Worm (Caenorhabditis elegans) whole organism, L2 larva: ENCODE data around the gene F23B12.1.

Source experiments
- C34F6.9 ChIP-seq: fragments of 150-350 bp; optimal IDR thresholded peaks from 2 replicates; lab custom pipeline; 2014; ENCODE audit warnings: missing biosample characterization, missing genetic modification characterization
- F13H6.1 ChIP-seq: sonication (generic microtip); optimal IDR thresholded peaks from 2 replicates; lab custom pipeline; 2016; ENCODE audit warnings: missing genetic modification characterization, missing compliant biosample characterization
- Y55F3AM.14 ChIP-seq: fragments of 200-800 bp; sonication (Bioruptor generic); optimal IDR thresholded peaks from 2 replicates; lab custom pipeline; 2018; ENCODE audit warnings: mild to moderate bottlenecking, missing genetic modification characterization, missing compliant biosample characterization
- ZK546.5 ChIP-seq: sonication (generic microtip); optimal IDR thresholded peaks from 2 replicates; lab custom pipeline; 2017; ENCODE audit warnings: missing biosample characterization, missing genetic modification characterization
- alr-1 ChIP-seq: fragments of 150-350 bp; optimal IDR thresholded peaks from 2 replicates; lab custom pipeline; 2014; ENCODE audit warnings: missing biosample characterization, missing genetic modification characterization
- aly-2 ChIP-seq: fragments of 150-350 bp; optimal IDR thresholded peaks from 2 replicates; lab custom pipeline; 2014; ENCODE audit warnings: missing biosample characterization, missing genetic modification characterization
- ama-1 ChIP-seq: fragments of 150-350 bp; optimal IDR thresholded peaks from 2 replicates; lab custom pipeline; 2018; ENCODE audit warnings: inconsistent platforms
- blmp-1 ChIP-seq: sonication (generic microtip); optimal IDR thresholded peaks from 2 replicates; lab custom pipeline; 2017; ENCODE audit warnings: missing genetic modification characterization, mild to moderate bottlenecking, missing compliant biosample characterization, antibody characterized with exemption, moderate library complexity; ENCODE audit not compliant: insufficient read depth
- ceh-16 ChIP-seq: fragments of 150-350 bp; optimal IDR thresholded peaks from 2 replicates; lab custom pipeline; 2014; ENCODE audit warnings: missing biosample characterization, missing genetic modification characterization
- ceh-82 ChIP-seq: fragments of 150-350 bp; optimal IDR thresholded peaks from 2 replicates; lab custom pipeline; 2014; ENCODE audit warnings: missing biosample characterization, missing genetic modification characterization
- crh-2 ChIP-seq: sonication (generic microtip); optimal IDR thresholded peaks from 2 replicates; lab custom pipeline; 2017; ENCODE audit warnings: missing biosample characterization, missing genetic modification characterization
- dmd-4 ChIP-seq: sonication (generic microtip); optimal IDR thresholded peaks from 2 replicates; lab custom pipeline; 2017; ENCODE audit warnings: missing biosample characterization, missing genetic modification characterization
- egl-27 ChIP-seq: sonication (generic microtip); optimal IDR thresholded peaks from 3 replicates; lab custom pipeline; 2017; ENCODE audit warnings: missing biosample characterization, missing genetic modification reagents, missing genetic modification characterization
- elt-1 ChIP-seq: fragments of 150-350 bp; optimal IDR thresholded peaks from 2 replicates; lab custom pipeline; 2014; ENCODE audit warnings: missing biosample characterization, missing genetic modification characterization
- fos-1 ChIP-seq: fragments of 150-350 bp; optimal IDR thresholded peaks from 2 replicates; lab custom pipeline; 2014; ENCODE audit warnings: missing biosample characterization, missing genetic modification characterization
- gmeb-1 ChIP-seq: fragments of 150-350 bp; optimal IDR thresholded peaks from 2 replicates; lab custom pipeline; 2014; ENCODE audit warnings: missing biosample characterization, missing genetic modification characterization
- lin-11 ChIP-seq: fragments of 150-350 bp; sonication (generic microtip); optimal IDR thresholded peaks from 2 replicates; lab custom pipeline; 2014; ENCODE audit warnings: missing biosample characterization, missing genetic modification characterization, inconsistent platforms, mixed read lengths
- lin-13 ChIP-seq: fragments of 150-350 bp; optimal IDR thresholded peaks from 2 replicates; lab custom pipeline; 2014; ENCODE audit warnings: missing biosample characterization, missing genetic modification reagents, missing genetic modification characterization
- lin-39 ChIP-seq: fragments of 150-350 bp; optimal IDR thresholded peaks from 2 replicates; lab custom pipeline; 2014; ENCODE audit warnings: missing biosample characterization, missing genetic modification reagents, missing genetic modification characterization
- lsy-2 ChIP-seq, 2 experiments: fragments of 150-350 bp in 1 of 2; sonication (generic microtip) in 1 of 2; optimal IDR thresholded peaks; 2 replicates each; lab custom pipeline; 2014 to 2017; ENCODE audit warnings: missing biosample characterization in 2 of 2, missing genetic modification characterization in 2 of 2
- mab-5 ChIP-seq: fragments of 150-350 bp; optimal IDR thresholded peaks from 2 replicates; lab custom pipeline; 2014; ENCODE audit warnings: missing biosample characterization, missing genetic modification characterization
- mbf-1 ChIP-seq: sonication (generic microtip); optimal IDR thresholded peaks from 2 replicates; lab custom pipeline; 2017; ENCODE audit warnings: missing biosample characterization, missing genetic modification characterization
- mdl-1 ChIP-seq, 2 experiments: fragments of 150-350 bp in 1 of 2; sonication (generic microtip) in 1 of 2; optimal IDR thresholded peaks; 2 replicates each; lab custom pipeline; 2017; ENCODE audit warnings: missing biosample characterization in 2 of 2, missing genetic modification characterization in 2 of 2
- nhr-10 ChIP-seq: sonication (generic microtip); optimal IDR thresholded peaks from 2 replicates; lab custom pipeline; 2017; ENCODE audit warnings: missing biosample characterization, missing genetic modification characterization
- nhr-11 ChIP-seq: fragments of 150-350 bp; optimal IDR thresholded peaks from 2 replicates; lab custom pipeline; 2014; ENCODE audit warnings: missing biosample characterization, missing genetic modification characterization
- nhr-12 ChIP-seq: fragments of 150-350 bp; optimal IDR thresholded peaks from 2 replicates; lab custom pipeline; 2014; ENCODE audit warnings: missing biosample characterization, missing genetic modification characterization
- nhr-129 ChIP-seq: fragments of 150-350 bp; optimal IDR thresholded peaks from 2 replicates; lab custom pipeline; 2014; ENCODE audit warnings: missing biosample characterization, missing genetic modification characterization
- nhr-21 ChIP-seq: fragments of 150-350 bp; optimal IDR thresholded peaks from 2 replicates; lab custom pipeline; 2014; ENCODE audit warnings: missing biosample characterization, missing genetic modification characterization
- nhr-23 ChIP-seq: fragments of 150-350 bp; optimal IDR thresholded peaks from 2 replicates; lab custom pipeline; 2014; ENCODE audit warnings: missing biosample characterization, missing genetic modification reagents, missing genetic modification characterization
- nhr-237 ChIP-seq: fragments of 150-350 bp; optimal IDR thresholded peaks from 2 replicates; lab custom pipeline; 2014; ENCODE audit warnings: missing biosample characterization, missing genetic modification characterization
- nhr-25 ChIP-seq: fragments of 150-350 bp; sonication (generic microtip); optimal IDR thresholded peaks from 3 replicates; lab custom pipeline; 2014; ENCODE audit warnings: missing biosample characterization, missing genetic modification characterization
- nhr-6 ChIP-seq: fragments of 150-350 bp; optimal IDR thresholded peaks from 2 replicates; lab custom pipeline; 2014; ENCODE audit warnings: missing biosample characterization, missing genetic modification characterization
- nhr-77 ChIP-seq: fragments of 150-350 bp; optimal IDR thresholded peaks from 2 replicates; lab custom pipeline; 2014; ENCODE audit warnings: missing biosample characterization, missing genetic modification characterization
- peb-1 ChIP-seq: fragments of 150-350 bp; optimal IDR thresholded peaks from 2 replicates; lab custom pipeline; 2014; ENCODE audit warnings: missing biosample characterization, missing genetic modification characterization
- sem-4 ChIP-seq: fragments of 150-350 bp; optimal IDR thresholded peaks from 2 replicates; lab custom pipeline; 2014; ENCODE audit warnings: missing biosample characterization, missing genetic modification reagents, missing genetic modification characterization
- skn-1 ChIP-seq: sonication (generic microtip); optimal IDR thresholded peaks from 2 replicates; lab custom pipeline; 2017; ENCODE audit warnings: missing biosample characterization, missing genetic modification characterization
- sma-3 ChIP-seq: sonication (generic microtip); optimal IDR thresholded peaks from 2 replicates; lab custom pipeline; 2016; ENCODE audit warnings: missing genetic modification reagents, missing genetic modification characterization, missing compliant biosample characterization
- sma-9 ChIP-seq, 2 experiments: fragments of 150-350 bp in 1 of 2; sonication (generic microtip) in 1 of 2; optimal IDR thresholded peaks; 2 replicates each; lab custom pipeline; 2014 to 2016; ENCODE audit warnings: missing genetic modification characterization in 2 of 2, mild to moderate bottlenecking in 1 of 2, missing biosample characterization in 1 of 2, missing compliant biosample characterization in 1 of 2, missing genetic modification reagents in 1 of 2, moderate library complexity in 1 of 2
- snpc-4 ChIP-seq: fragments of 150-350 bp; optimal IDR thresholded peaks from 2 replicates; lab custom pipeline; 2014; ENCODE audit warnings: missing biosample characterization, missing genetic modification characterization
- unc-39 ChIP-seq: fragments of 150-350 bp; optimal IDR thresholded peaks from 2 replicates; lab custom pipeline; 2014; ENCODE audit warnings: missing biosample characterization, missing genetic modification characterization
- unc-55 ChIP-seq: fragments of 150-350 bp; sonication (generic microtip); optimal IDR thresholded peaks from 3 replicates; lab custom pipeline; 2014; ENCODE audit warnings: missing biosample characterization, missing genetic modification reagents, missing genetic modification characterization
- unc-62 ChIP-seq: fragments of 150-350 bp; optimal IDR thresholded peaks from 2 replicates; lab custom pipeline; 2014; ENCODE audit warnings: missing biosample characterization, missing genetic modification reagents, missing genetic modification characterization
- zag-1 ChIP-seq: fragments of 150-350 bp; optimal IDR thresholded peaks from 2 replicates; lab custom pipeline; 2014; ENCODE audit warnings: missing biosample characterization, missing genetic modification characterization
- ztf-1 ChIP-seq: fragments of 200-800 bp; sonication (Bioruptor generic); conservative IDR thresholded peaks from 2 replicates; pipeline ENCODE4 v1.3.6; 2022; ENCODE audit warnings: missing genetic modification characterization, missing compliant biosample characterization
- ztf-11 ChIP-seq: sonication (generic microtip); optimal IDR thresholded peaks from 2 replicates; lab custom pipeline; 2017; ENCODE audit warnings: missing biosample characterization, missing genetic modification characterization
- ztf-4 ChIP-seq: fragments of 150-350 bp; optimal IDR thresholded peaks from 2 replicates; lab custom pipeline; 2014; ENCODE audit warnings: missing biosample characterization, missing genetic modification characterization

Gene F23B12.1

DNA sequence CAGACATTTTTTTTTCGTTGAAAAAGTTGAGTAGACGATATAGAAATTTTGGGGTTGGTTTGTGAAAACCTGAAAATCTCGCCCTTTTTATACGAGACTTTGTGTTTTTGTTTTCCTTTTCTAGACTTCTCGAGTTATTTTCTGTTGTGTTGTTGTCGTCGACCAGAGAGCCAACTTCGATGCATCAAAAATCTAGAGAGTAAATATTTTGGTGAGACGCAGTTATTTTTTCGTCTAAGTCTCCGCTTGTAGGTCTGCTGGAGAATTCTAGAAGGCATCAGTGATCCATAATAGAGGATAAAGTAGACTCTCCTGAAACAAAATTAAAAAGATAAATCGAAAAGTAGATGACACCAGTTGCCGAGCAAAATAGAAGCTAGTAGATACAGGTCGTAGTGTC, 35.4 kb downstream of the F23B12.1 start, which contains the start of gene F08H9.4:
Gene F08H9.4 (minus strand): TSS at position 61 of the 400 bp plus-strand sequence.
- peak; percentile 20 for TF ChIP-seq unc-55 (GFP tag; lab: Kevin White, UChicago)
- peak; percentile 0 for TF ChIP-seq nhr-129
- no peak for TF ChIP-seq alr-1 (tag; lab: Kevin White, UChicago)
- TF ChIP-seq C34F6.9 (tag; lab: Kevin White, UChicago): peak; percentile 45
- TF ChIP-seq, all 48 proteins: peak for 3

DNA sequence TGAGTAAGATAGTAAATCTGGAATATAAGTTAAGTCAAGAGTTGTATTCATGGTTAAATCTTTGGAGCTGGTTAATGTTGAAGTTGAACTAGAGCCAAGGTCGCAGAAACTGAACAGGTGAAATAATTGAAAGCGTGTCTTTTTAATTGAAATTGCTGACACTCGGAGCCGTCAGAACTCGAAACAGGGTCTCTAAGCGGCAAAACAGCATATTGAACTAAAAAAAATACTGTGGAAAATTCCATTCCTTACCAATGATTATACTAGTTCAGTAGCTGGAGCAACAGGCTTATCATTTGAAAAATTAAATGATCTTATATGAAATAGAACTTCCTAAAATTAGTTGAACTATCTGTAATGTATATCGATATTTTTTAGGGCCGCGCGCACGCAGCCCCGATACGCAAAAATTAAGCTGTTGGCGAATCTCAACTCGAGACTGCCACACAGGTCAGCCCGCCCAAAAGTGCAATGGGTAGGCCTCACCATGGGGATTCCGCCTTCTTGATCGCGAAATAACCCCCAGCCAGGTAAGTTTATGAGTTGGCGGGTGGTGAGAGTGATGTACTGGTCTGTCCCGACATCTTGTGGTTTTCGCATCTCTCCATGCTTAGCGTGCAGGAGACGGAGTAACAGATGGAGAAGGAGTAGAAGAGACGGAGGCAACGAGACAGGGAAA, 39.4 kb downstream of the F23B12.1 start, which contains the start of gene srz-97:
Gene srz-97 (minus strand): TSS at position 51 of the 679 bp plus-strand sequence.
- TF ChIP-seq ama-1 (lab: Kevin White, UChicago) (peak; percentile 7), fos-1 (tag; lab: Kevin White, UChicago) (peak; percentile 13), C34F6.9 (tag; lab: Kevin White, UChicago) (peak; percentile 5), zag-1 (tag; lab: Kevin White, UChicago) (peak; percentile 16), lsy-2 (tag; optimal IDR thresholded peaks at IDR 0.05; lab: Kevin White, UChicago) (no peak), unc-62 (GFP tag; lab: Kevin White, UChicago) (no peak), nhr-21 (tag; lab: Kevin White, UChicago) (peak; percentile 59), peb-1 (no peak), sem-4 (no peak), alr-1 (tag; lab: Kevin White, UChicago) (no peak), crh-2 (tag; lab: Kevin White, UChicago) (peak; percentile 40), nhr-129 (peak; percentile 16), nhr-237 (tag; lab: Kevin White, UChicago) (no peak), lin-13 (GFP tag; lab: Kevin White, UChicago) (peak; percentile 19), Y55F3AM.14 (GFP tag; lab: Kevin White, UChicago) (no peak), gmeb-1 (tag; lab: Kevin White, UChicago) (no peak), nhr-23 (tag; lab: Kevin White, UChicago) (no peak), F13H6.1 (tag; lab: Kevin White, UChicago) (peak; percentile 3), mdl-1 (tag; optimal IDR thresholded peaks at IDR 0.05; lab: Kevin White, UChicago) (no peak), sma-3 (peak; percentile 70), ztf-4 (tag; lab: Kevin White, UChicago) (no peak), ceh-16 (tag; lab: Kevin White, UChicago) (peak; percentile 51), aly-2 (tag; lab: Kevin White, UChicago) (no peak), nhr-77 (tag; lab: Kevin White, UChicago) (no peak), elt-1 (tag; lab: Kevin White, UChicago) (no peak), lin-11 (tag; lab: Kevin White, UChicago) (no peak), unc-39 (no peak), lin-39 (tag; lab: Kevin White, UChicago) (no peak), dmd-4 (tag; lab: Kevin White, UChicago) (no peak), nhr-25 (tag; lab: Kevin White, UChicago) (no peak), ZK546.5 (tag; lab: Kevin White, UChicago) (no peak), ztf-1 (GFP tag; lab: Robert Waterston, UW) (no peak), ceh-82 (tag; lab: Kevin White, UChicago) (no peak), sma-9 (GFP tag; optimal IDR thresholded peaks at IDR 0.05; lab: Kevin White, UChicago) (peak; percentile 73), sma-9 (tag; optimal IDR thresholded peaks at IDR 0.05; lab: Kevin White, UChicago) (no peak), mbf-1 (tag; lab: Kevin White, UChicago) (no peak), snpc-4 (tag; lab: Kevin White, UChicago) (peak; percentile 96), unc-55 (GFP tag; lab: Kevin White, UChicago) (no peak), nhr-12 (tag; lab: Kevin White, UChicago) (no peak), nhr-10 (tag; lab: Kevin White, UChicago) (no peak), nhr-11 (tag; lab: Kevin White, UChicago) (no peak), blmp-1 (no peak), mab-5 (tag; lab: Kevin White, UChicago) (no peak), ztf-11 (tag; lab: Kevin White, UChicago) (no peak), egl-27 (tag; lab: Kevin White, UChicago) (peak; percentile 20), nhr-6 (tag; lab: Kevin White, UChicago) (no peak), skn-1 (no peak)
- TF ChIP-seq, all 48 proteins: peak for 14
